Fruit fly (Drosophila melanogaster): ENCODE data around the gene CG14109.

CG14109 gene

dm6 chr3L:13410999-13411398 lies 29.7 kb upstream of the CG14109 start (continued):
- no peak for TF ChIP-seq exex (tag; optimal IDR thresholded peaks at IDR 0.05)
- TF ChIP-seq hbn (GFP tag; IDR thresholded peaks at IDR 0.05; ENCODE audit: partially characterized antibody) = no peak
- no peak for TF ChIP-seq repo (GFP tag; optimal IDR thresholded peaks at IDR 0.05)
- no peak for TF ChIP-seq Poxn (GFP tag; IDR thresholded peaks at IDR 0.05)
- TF ChIP-seq CG12155 (GFP tag; optimal IDR thresholded peaks at IDR 0.05) = no peak
- no peak for TF ChIP-seq CG13775 (GFP tag; optimal IDR thresholded peaks at IDR 0.05)
- no peak for TF ChIP-seq CG4360 (GFP tag; IDR thresholded peaks at IDR 0.05)
- peak in 1 of 3 experiments; percentile 2 for TF ChIP-seq lola (GFP tag; optimal IDR thresholded peaks at IDR 0.05)
- no peak for TF ChIP-seq CG6813 (GFP tag; optimal IDR thresholded peaks at IDR 0.05)
- TF ChIP-seq dpn (GFP tag; optimal IDR thresholded peaks at IDR 0.05) = peak; percentile 24 to 63
- TF ChIP-seq slbo (GFP tag; IDR thresholded peaks at IDR 0.05) = peak; percentile 64; the same call in 1 of the 2 replicates
- TF ChIP-seq CG3065 (GFP tag; optimal IDR thresholded peaks at IDR 0.05) = no peak
- TF ChIP-seq CG17361 (GFP tag; IDR thresholded peaks at IDR 0.05) = peak; percentile 42; the same call in 2 of the 3 replicates
- peak; percentile 56 for TF ChIP-seq amos (GFP tag; IDR thresholded peaks at IDR 0.05; ENCODE audit: partially characterized antibody)
- TF ChIP-seq Six4 (GFP tag; optimal IDR thresholded peaks at IDR 0.05) = no peak
- no peak for TF ChIP-seq CG14667 (GFP tag; IDR thresholded peaks at IDR 0.05)
- TF ChIP-seq Bteb2 (GFP tag; optimal IDR thresholded peaks at IDR 0.05) = no peak
- TF ChIP-seq vnd (GFP tag; IDR thresholded peaks at IDR 0.05; ENCODE audit: partially characterized antibody) = no peak
- TF ChIP-seq CG42726 (GFP tag; IDR thresholded peaks at IDR 0.05; ENCODE audit: partially characterized antibody) = no peak; the same call in 1 of the 2 replicates
- TF ChIP-seq CG10274 (GFP tag; optimal IDR thresholded peaks at IDR 0.05) = no peak
- no peak for TF ChIP-seq CG30020 (tag; optimal IDR thresholded peaks at IDR 0.05)
- TF ChIP-seq CG6272 (GFP tag; IDR thresholded peaks at IDR 0.05) = no peak
- TF ChIP-seq NFAT (GFP tag; IDR thresholded peaks at IDR 0.05) = peak; percentile 38; the same call in 1 of the 2 replicates
- peak; percentile 37 for TF ChIP-seq grau (tag; optimal IDR thresholded peaks at IDR 0.05)
- TF ChIP-seq Xrp1 (GFP tag; IDR thresholded peaks at IDR 0.05) = no peak
- TF ChIP-seq Atf6 (GFP tag; IDR thresholded peaks at IDR 0.05) = no peak
- TF ChIP-seq dan (GFP tag; IDR thresholded peaks at IDR 0.05) = no peak
- TF ChIP-seq tgo (GFP tag; IDR thresholded peaks at IDR 0.05) = 0 out of 3 replicates have a peak, but pooled peaks have one; percentile 23
- no peak for TF ChIP-seq fu2 (GFP tag; optimal IDR thresholded peaks at IDR 0.05)
- TF ChIP-seq Antp (GFP tag; optimal IDR thresholded peaks at IDR 0.05) = peak; percentile 20
- no peak for TF ChIP-seq dati (GFP tag; IDR thresholded peaks at IDR 0.05)
- peak; percentile 15; the same call in 1 of the 3 replicates for TF ChIP-seq zfh1 (GFP tag; IDR thresholded peaks at IDR 0.05)
- no peak for TF ChIP-seq tap (tag; optimal IDR thresholded peaks at IDR 0.05)
- peak; percentile 13 for TF ChIP-seq unpg (GFP tag; optimal IDR thresholded peaks at IDR 0.05)
- TF ChIP-seq CG10321 (GFP tag; IDR thresholded peaks at IDR 0.05) = no peak
- peak; percentile 70 for TF ChIP-seq Ets65A (GFP tag)
- TF ChIP-seq fd102C (GFP tag; optimal IDR thresholded peaks at IDR 0.05) = peak; percentile 51
- no peak for TF ChIP-seq sna (GFP tag; IDR thresholded peaks at IDR 0.05; ENCODE audit: partially characterized antibody)
- TF ChIP-seq lov (optimal IDR thresholded peaks at IDR 0.05) = no peak
- TF ChIP-seq lov (GFP tag; IDR thresholded peaks at IDR 0.05) = no peak
- TF ChIP-seq CG3726 (GFP tag; IDR thresholded peaks at IDR 0.05) = no peak
- TF ChIP-seq CG13296 (GFP tag; optimal IDR thresholded peaks at IDR 0.05) = no peak
- no peak for TF ChIP-seq CG12744 (GFP tag; optimal IDR thresholded peaks at IDR 0.05)
- TF ChIP-seq prd (optimal IDR thresholded peaks at IDR 0.05) = no peak
- TF ChIP-seq prd (GFP tag; IDR thresholded peaks at IDR 0.05) = no peak
- TF ChIP-seq Ada2b (GFP tag; IDR thresholded peaks at IDR 0.05) = no peak
- TF ChIP-seq CG3281 (GFP tag; optimal IDR thresholded peaks at IDR 0.05) = no peak
- no peak for TF ChIP-seq ftz-f1 (GFP tag; optimal IDR thresholded peaks at IDR 0.05)
- peak; percentile 57 for TF ChIP-seq trem (tag; optimal IDR thresholded peaks at IDR 0.05)
- TF ChIP-seq CG10366 (GFP tag; IDR thresholded peaks at IDR 0.05) = no peak
- no peak for TF ChIP-seq ash1 (GFP tag; optimal IDR thresholded peaks at IDR 0.05)
- no peak for TF ChIP-seq Oli (tag; optimal IDR thresholded peaks at IDR 0.05)
